Fruit fly (Drosophila melanogaster) whole organism, embryonic: ENCODE data around the gene Fdx1.

Source experiments
- Adf1 ChIP-seq: fragments of 200-800 bp; sonication (Bioruptor generic); IDR thresholded peaks from 2 replicates; pipeline ENCODE4 v1.3.6; 2022; ENCODE audit warnings: missing biosample characterization, missing genetic modification characterization
- C15 ChIP-seq: fragments of 200-800 bp; sonication (Bioruptor generic); IDR thresholded peaks from 3 replicates; pipeline ENCODE4 v1.3.6; 2022; ENCODE audit warnings: missing biosample characterization, missing genetic modification characterization
- CG11093 ChIP-seq: fragments of 200-800 bp; sonication (Bioruptor generic); IDR thresholded peaks from 3 replicates; pipeline ENCODE4 v1.3.6; 2022; ENCODE audit warnings: missing biosample characterization, missing genetic modification characterization
- CG11723 ChIP-seq: fragments of 200-800 bp; sonication (Bioruptor generic); optimal IDR thresholded peaks from 2 replicates; lab custom pipeline; 2017; ENCODE audit warnings: missing biosample characterization, mild to moderate bottlenecking, missing genetic modification characterization
- CG12219 ChIP-seq: fragments of 200-800 bp; sonication (Bioruptor generic); optimal IDR thresholded peaks from 3 replicates; lab custom pipeline; 2018; ENCODE audit warnings: missing biosample characterization, mild to moderate bottlenecking, missing genetic modification characterization
- CG13287 ChIP-seq: fragments of 200-800 bp; sonication (Bioruptor generic); IDR thresholded peaks from 2 replicates; pipeline ENCODE4 v1.3.6; 2022; ENCODE audit warnings: missing biosample characterization, missing genetic modification characterization; ENCODE audit not compliant: partially characterized antibody
- CG1602 ChIP-seq: fragments of 200-800 bp; sonication (Bioruptor generic); optimal IDR thresholded peaks from 3 replicates; lab custom pipeline; 2016; ENCODE audit warnings: missing biosample characterization, missing genetic modification characterization
- CG17568 ChIP-seq: fragments of 200-800 bp; sonication (Bioruptor generic); optimal IDR thresholded peaks from 2 replicates; lab custom pipeline; 2018; ENCODE audit warnings: missing biosample characterization, mild to moderate bottlenecking, missing genetic modification characterization, moderate library complexity
- CG18262 ChIP-seq: fragments of 200-800 bp; optimal IDR thresholded peaks from 3 replicates; lab custom pipeline; 2019; ENCODE audit warnings: missing biosample characterization, mild to moderate bottlenecking, missing genetic modification characterization, moderate library complexity
- CG3065 ChIP-seq: fragments of 200-800 bp; sonication (Bioruptor generic); optimal IDR thresholded peaks from 2 replicates; lab custom pipeline; 2016; ENCODE audit warnings: missing biosample characterization, missing genetic modification characterization
- CG3163 ChIP-seq: fragments of 200-800 bp; sonication (Bioruptor generic); optimal IDR thresholded peaks from 3 replicates; lab custom pipeline; 2016; ENCODE audit warnings: missing biosample characterization, missing genetic modification characterization
- CG4282 ChIP-seq: fragments of 200-800 bp; sonication (Bioruptor generic); optimal IDR thresholded peaks from 2 replicates; lab custom pipeline; 2016; ENCODE audit warnings: missing biosample characterization, missing genetic modification characterization
- CG43689 ChIP-seq: fragments of 200-800 bp; sonication (Bioruptor generic); IDR thresholded peaks from 2 replicates; pipeline ENCODE4 v1.3.6; 2022; ENCODE audit warnings: missing biosample characterization, missing genetic modification characterization
- CG5180 ChIP-seq: fragments of 200-800 bp; sonication (Bioruptor generic); optimal IDR thresholded peaks from 3 replicates; lab custom pipeline; 2017; ENCODE audit warnings: missing biosample characterization, missing genetic modification characterization, mild to moderate bottlenecking, moderate library complexity, missing genetic modification reagents
- CG8281 ChIP-seq: fragments of 200-800 bp; sonication (Bioruptor generic); optimal IDR thresholded peaks from 2 replicates; lab custom pipeline; 2018; ENCODE audit warnings: missing biosample characterization, mild to moderate bottlenecking, missing genetic modification characterization, moderate library complexity
- CG9215 ChIP-seq: fragments of 200-800 bp; sonication (Bioruptor generic); IDR thresholded peaks from 2 replicates; pipeline ENCODE4 v1.3.6; 2022; ENCODE audit warnings: missing biosample characterization, missing genetic modification characterization
- CG9797 ChIP-seq: fragments of 200-800 bp; sonication (Bioruptor generic); optimal IDR thresholded peaks from 3 replicates; lab custom pipeline; 2018; ENCODE audit warnings: missing biosample characterization, mild to moderate bottlenecking, missing genetic modification characterization
- Dek ChIP-seq: fragments of 200-800 bp; sonication (Bioruptor generic); optimal IDR thresholded peaks from 3 replicates; lab custom pipeline; 2019; ENCODE audit warnings: missing biosample characterization, mild to moderate bottlenecking, missing genetic modification characterization, moderate library complexity
- Dll ChIP-seq: fragments of 200-800 bp; sonication (Bioruptor generic); IDR thresholded peaks from 4 replicates; pipeline ENCODE4 v1.3.6; 2022; ENCODE audit warnings: missing biosample characterization, missing genetic modification characterization; ENCODE audit not compliant: partially characterized antibody
- Elba2 ChIP-seq: fragments of 200-800 bp; sonication (Bioruptor generic); optimal IDR thresholded peaks from 3 replicates; lab custom pipeline; 2016; ENCODE audit warnings: missing biosample characterization, missing genetic modification characterization
- HLH3B ChIP-seq: fragments of 200-800 bp; sonication (Bioruptor generic); IDR thresholded peaks from 2 replicates; pipeline ENCODE4 v1.3.6; 2022; ENCODE audit warnings: missing biosample characterization, missing genetic modification characterization
- Kr ChIP-seq: fragments of 200-800 bp; sonication (Bioruptor generic); optimal IDR thresholded peaks from 2 replicates; lab custom pipeline; 2017; ENCODE audit warnings: missing biosample characterization, mild to moderate bottlenecking, missing genetic modification characterization
- MBD-R2 ChIP-seq: fragments of 200-800 bp; sonication (Bioruptor generic); IDR thresholded peaks from 2 replicates; pipeline ENCODE4 v1.3.6; 2022; ENCODE audit warnings: missing biosample characterization, missing genetic modification characterization
- Side ChIP-seq: fragments of 200-800 bp; sonication (Bioruptor generic); optimal IDR thresholded peaks from 2 replicates; lab custom pipeline; 2016; ENCODE audit warnings: missing biosample characterization, missing genetic modification characterization
- Taf1 ChIP-seq: fragments of 200-800 bp; sonication (Bioruptor generic); IDR thresholded peaks from 2 replicates; pipeline ENCODE4 v1.3.6; 2022; ENCODE audit warnings: missing biosample characterization, missing genetic modification characterization
- Trl ChIP-seq, 3 experiments: fragments of >200 bp in 2 of 3; fragments of 200-800 bp in 1 of 3; sonication (Bioruptor generic) in 1 of 3; optimal IDR thresholded peaks; 2 replicates in 1 of 3; 3 replicates in 2 of 3; lab custom pipeline; 2016 to 2017; ENCODE audit warnings: missing biosample characterization in 1 of 3, missing genetic modification characterization in 1 of 3
- Usf ChIP-seq: fragments of 200-800 bp; sonication (Bioruptor generic); optimal IDR thresholded peaks from 2 replicates; lab custom pipeline; 2017; ENCODE audit warnings: missing genotype, missing biosample characterization, missing genetic modification characterization
- Xbp1 ChIP-seq: fragments of 200-800 bp; sonication (Bioruptor generic); optimal IDR thresholded peaks from 3 replicates; lab custom pipeline; 2016; ENCODE audit warnings: missing biosample characterization, mild to moderate bottlenecking, missing genetic modification characterization
- az2 ChIP-seq: fragments of 200-800 bp; sonication (Bioruptor generic); optimal IDR thresholded peaks from 3 replicates; lab custom pipeline; 2016; ENCODE audit warnings: missing biosample characterization, missing genetic modification characterization
- corto ChIP-seq: fragments of 200-800 bp; sonication (Bioruptor generic); optimal IDR thresholded peaks from 2 replicates; lab custom pipeline; 2016; ENCODE audit warnings: missing biosample characterization, mild to moderate bottlenecking, missing genetic modification characterization, moderate library complexity
- dimm ChIP-seq: fragments of 200-800 bp; sonication (Bioruptor generic); IDR thresholded peaks from 2 replicates; pipeline ENCODE4 v1.3.6; 2022; ENCODE audit warnings: missing biosample characterization, missing genetic modification characterization
- dm ChIP-seq: fragments of 200-800 bp; sonication (Bioruptor generic); optimal IDR thresholded peaks from 3 replicates; lab custom pipeline; 2016; ENCODE audit warnings: missing biosample characterization, missing genetic modification characterization
- dmrt99B ChIP-seq: fragments of 200-800 bp; sonication (Bioruptor generic); optimal IDR thresholded peaks from 2 replicates; lab custom pipeline; 2018; ENCODE audit warnings: missing biosample characterization, mild to moderate bottlenecking, missing genetic modification characterization, moderate library complexity
- gcm ChIP-seq: fragments of 200-800 bp; sonication (Bioruptor generic); optimal IDR thresholded peaks from 2 replicates; lab custom pipeline; 2019; ENCODE audit warnings: missing biosample characterization, mild to moderate bottlenecking, missing genetic modification characterization, moderate library complexity
- gsb-n ChIP-seq: fragments of 200-800 bp; sonication (Bioruptor generic); optimal IDR thresholded peaks from 3 replicates; lab custom pipeline; 2018; ENCODE audit warnings: missing biosample characterization, mild to moderate bottlenecking, missing genetic modification characterization
- h ChIP-seq: fragments of >200 bp; optimal IDR thresholded peaks from 2 replicates; lab custom pipeline; 2017
- kay ChIP-seq: fragments of 200-800 bp; sonication (Bioruptor generic); optimal IDR thresholded peaks from 2 replicates; lab custom pipeline; 2016; ENCODE audit warnings: missing biosample characterization, missing genetic modification characterization
- lov ChIP-seq, 2 experiments: fragments of 200-800 bp in 1 of 2; fragments of >200 bp in 1 of 2; sonication (Bioruptor generic) in 1 of 2; IDR thresholded peaks in 1 of 2; optimal IDR thresholded peaks in 1 of 2; 2 replicates in 1 of 2; 3 replicates in 1 of 2; pipeline versions ENCODE4 v1.3.6 to Lab custom; 2017 to 2022; ENCODE audit warnings: missing biosample characterization in 1 of 2, missing genetic modification characterization in 1 of 2
- mirr ChIP-seq: fragments of 200-800 bp; sonication (Bioruptor generic); optimal IDR thresholded peaks from 3 replicates; lab custom pipeline; 2018; ENCODE audit warnings: missing biosample characterization, mild to moderate bottlenecking, missing genetic modification characterization
- nerfin-2 ChIP-seq: fragments of 200-800 bp; sonication (Bioruptor generic); IDR thresholded peaks from 2 replicates; pipeline ENCODE4 v1.3.6; 2022; ENCODE audit warnings: missing biosample characterization, missing genetic modification characterization; ENCODE audit not compliant: partially characterized antibody
- oc ChIP-seq: fragments of 200-800 bp; sonication (Bioruptor generic); optimal IDR thresholded peaks from 2 replicates; lab custom pipeline; 2018; ENCODE audit warnings: missing biosample characterization, mild to moderate bottlenecking, missing genetic modification characterization, moderate library complexity
- otp ChIP-seq: fragments of 200-800 bp; sonication (Bioruptor generic); IDR thresholded peaks from 3 replicates; pipeline ENCODE4, ENCODE4 v1.3.6; 2022; ENCODE audit warnings: missing biosample characterization, missing genetic modification characterization
- pum ChIP-seq: fragments of 200-800 bp; sonication (Bioruptor generic); optimal IDR thresholded peaks from 2 replicates; lab custom pipeline; 2016; ENCODE audit warnings: missing biosample characterization, missing genetic modification characterization
- sens-2 ChIP-seq: fragments of 200-800 bp; sonication (Bioruptor generic); IDR thresholded peaks from 2 replicates; pipeline ENCODE4 v1.3.6; 2022; ENCODE audit warnings: missing biosample characterization, missing genetic modification characterization
- sna ChIP-seq: fragments of 200-800 bp; sonication (Bioruptor generic); IDR thresholded peaks from 2 replicates; pipeline ENCODE4 v1.3.6; 2022; ENCODE audit warnings: missing biosample characterization, missing genetic modification characterization; ENCODE audit not compliant: partially characterized antibody
- sr ChIP-seq: fragments of 200-800 bp; sonication (Bioruptor generic); IDR thresholded peaks from 3 replicates; pipeline ENCODE4 v1.3.6; 2022; ENCODE audit warnings: missing biosample characterization, missing genetic modification characterization
- sug ChIP-seq: fragments of 200-800 bp; optimal IDR thresholded peaks from 2 replicates; lab custom pipeline; 2019; ENCODE audit warnings: missing biosample characterization, mild to moderate bottlenecking, missing genetic modification characterization, moderate library complexity
- vnd ChIP-seq: fragments of 200-800 bp; sonication (Bioruptor generic); IDR thresholded peaks from 3 replicates; pipeline ENCODE4 v1.3.6; 2022; ENCODE audit warnings: missing biosample characterization, missing genetic modification characterization; ENCODE audit not compliant: partially characterized antibody
- zfh2 ChIP-seq: fragments of 200-800 bp; sonication (Bioruptor generic); optimal IDR thresholded peaks from 2 replicates; lab custom pipeline; 2016; ENCODE audit warnings: missing biosample characterization, missing genetic modification characterization

Fdx1 gene

dm6 chr3L:9357830-9358712 is 13.0 kb downstream of the Fdx1 start (continued):
- TF ChIP-seq Adf1 (GFP tag; lab: Robert Waterston, UW) (peak; percentile 92), dmrt99B (tag; lab: Kevin White, UChicago) (no peak), Side (GFP tag; lab: Kevin White, UChicago) (no peak), pum (GFP tag; lab: Kevin White, UChicago) (no peak), mirr (GFP tag; lab: Kevin White, UChicago) (peak; percentile 26), sr (GFP tag; lab: Robert Waterston, UW) (no peak), CG8281 (tag; lab: Kevin White, UChicago) (no peak), sna (GFP tag; lab: Robert Waterston, UW) (no peak), CG13287 (GFP tag; lab: Robert Waterston, UW) (no peak), Elba2 (peak; percentile 43), Taf1 (GFP tag; lab: Robert Waterston, UW) (no peak), kay (GFP tag; lab: Kevin White, UChicago) (no peak), Trl (optimal IDR thresholded peaks at IDR 0.05; lab: Kevin White, UChicago) (peak in 1 of 2 experiments; percentile 25), Trl (GFP tag; optimal IDR thresholded peaks at IDR 0.05; lab: Kevin White, UChicago) (no peak), otp (GFP tag; lab: Robert Waterston, UW) (no peak), oc (tag; lab: Kevin White, UChicago) (no peak), CG11093 (GFP tag; lab: Robert Waterston, UW) (no peak), Kr (GFP tag; lab: Kevin White, UChicago) (no peak), CG3163 (no peak), corto (GFP tag; lab: Kevin White, UChicago) (peak; percentile 64), C15 (GFP tag; lab: Robert Waterston, UW) (no peak), CG11723 (GFP tag; lab: Kevin White, UChicago) (no peak), CG4282 (GFP tag; lab: Kevin White, UChicago) (no peak), h (lab: Kevin White, UChicago) (no peak), gcm (GFP tag; lab: Kevin White, UChicago) (no peak), sug (tag; lab: Kevin White, UChicago) (peak; percentile 52), az2 (GFP tag; lab: Kevin White, UChicago) (no peak), dm (GFP tag; lab: Kevin White, UChicago) (no peak), vnd (GFP tag; lab: Robert Waterston, UW) (no peak), Dek (tag; lab: Kevin White, UChicago) (no peak), zfh2 (no peak), sens-2 (no peak), CG17568 (GFP tag; lab: Kevin White, UChicago) (no peak), CG3065 (GFP tag; lab: Kevin White, UChicago) (no peak), CG9797 (GFP tag; lab: Kevin White, UChicago) (no peak), dimm (GFP tag; lab: Robert Waterston, UW) (no peak), Usf (GFP tag; lab: Kevin White, UChicago) (no peak), MBD-R2 (GFP tag; lab: Robert Waterston, UW) (no peak), nerfin-2 (no peak), CG5180 (no peak), CG18262 (tag; lab: Kevin White, UChicago) (no peak), CG9215 (GFP tag; lab: Robert Waterston, UW) (no peak), CG12219 (GFP tag; lab: Kevin White, UChicago) (no peak), HLH3B (GFP tag; lab: Robert Waterston, UW) (no peak), CG43689 (GFP tag; lab: Robert Waterston, UW) (no peak), gsb-n (tag; lab: Kevin White, UChicago) (no peak), lov (optimal IDR thresholded peaks at IDR 0.05; lab: Kevin White, UChicago) (no peak), lov (GFP tag; IDR thresholded peaks at IDR 0.05; lab: Robert Waterston, UW) (no peak), Dll (0 out of 4 replicates have a peak, but pooled peaks have one; percentile 23), Xbp1 (no peak), CG1602 (GFP tag; lab: Kevin White, UChicago) (no peak)
